Worm (Caenorhabditis elegans): Measurements from ENCODE around the gene ztf-31.

- no peak for TF ChIP-seq nhr-77 (tag; optimal IDR thresholded peaks at IDR 0.05)
- TF ChIP-seq lin-13 (GFP tag; optimal IDR thresholded peaks at IDR 0.05), result no peak
- TF ChIP-seq ama-1 (optimal IDR thresholded peaks at IDR 0.05), result no peak
- no peak for TF ChIP-seq jun-1 (tag; optimal IDR thresholded peaks at IDR 0.05)
- no peak for TF ChIP-seq mdl-1 (tag; optimal IDR thresholded peaks at IDR 0.05)
- TF ChIP-seq egl-27 (tag; optimal IDR thresholded peaks at IDR 0.05), result no peak
These were observed 20.1 kb upstream of the ztf-31 start for ce11 chrIII:7221103-7221502.
